Fruit fly (Drosophila melanogaster): ENCODE data around the gene wor.

DNA sequence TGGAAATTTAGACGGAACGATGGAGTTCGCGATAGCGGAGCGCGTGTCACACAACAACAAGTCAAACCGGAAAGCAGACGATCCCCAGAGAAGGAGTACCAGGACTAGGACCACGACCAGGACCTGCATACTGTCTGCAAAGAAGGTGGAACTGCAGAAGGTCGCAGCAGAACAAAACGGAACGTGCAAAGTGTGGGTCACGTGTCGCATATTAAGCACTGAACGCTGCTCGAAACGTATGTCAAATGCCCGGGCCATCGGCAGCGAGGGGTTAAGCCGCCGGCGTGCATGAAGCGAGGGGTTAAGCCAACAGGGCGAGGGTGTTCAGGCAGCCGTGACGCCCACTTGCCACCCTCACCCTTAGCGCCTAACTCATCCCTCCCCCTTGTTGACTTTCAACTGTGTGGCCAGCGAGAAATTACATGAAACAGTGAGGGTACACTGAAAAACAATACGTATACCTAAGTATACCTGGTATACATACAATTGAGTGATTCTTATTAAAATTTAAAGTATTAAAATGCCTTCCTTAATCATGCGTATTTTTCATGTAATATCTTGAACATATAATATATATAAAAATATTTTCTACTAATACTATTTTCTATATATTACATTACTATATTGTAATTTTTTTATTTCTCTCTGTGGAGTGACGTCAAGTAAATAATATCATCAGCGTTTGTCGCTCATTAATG lies 16.6 kb upstream of the wor start:
- TF ChIP-seq psq (optimal IDR thresholded peaks at IDR 0.05) (no peak), pan (optimal IDR thresholded peaks at IDR 0.05) (no peak), EcR (GFP tag; optimal IDR thresholded peaks at IDR 0.05) (no peak), CG8478 (optimal IDR thresholded peaks at IDR 0.05) (no peak), usp (GFP tag; optimal IDR thresholded peaks at IDR 0.05) (no peak)
